Fruit fly (Drosophila melanogaster) ovary, adult (tissue): ENCODE measurements around the gene Msr-110.
A peak's percentile ranks its signal among the peaks of the same experiment; 100 is the strongest.

Experiments
- CG17801 ChIP-seq: fragments of 200-800 bp; optimal IDR thresholded peaks from 2 replicates; lab custom pipeline; 2019; ENCODE audit warnings: missing biosample characterization, mild to moderate bottlenecking, missing genetic modification characterization, moderate library complexity; ENCODE audit not compliant: partially characterized antibody

Gene Msr-110

DNA sequence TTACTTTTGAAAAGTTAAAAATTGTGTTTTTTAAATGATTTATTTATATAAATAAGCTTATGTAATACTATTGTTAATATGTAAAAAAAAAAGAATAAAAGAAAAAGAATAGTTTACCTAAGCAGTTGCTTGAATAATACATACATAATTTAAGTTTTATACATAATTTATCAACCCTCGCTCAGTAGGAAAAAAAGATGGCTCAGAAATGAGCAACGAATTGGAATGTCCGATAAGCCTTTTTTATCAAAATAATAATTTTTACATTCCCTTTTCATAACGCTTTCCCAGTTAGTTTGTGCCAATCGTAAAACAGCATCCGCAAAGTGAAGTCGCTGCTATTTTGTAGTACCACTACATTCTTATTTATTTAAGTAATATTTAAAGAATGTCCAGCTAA is 27.3 kb upstream of the Msr-110 start, which contains the start of gene mthl2:
Gene mthl2 (plus strand): TSS at position 301 of the 400 bp plus-strand sequence.
- TF ChIP-seq CG17801, result no peak

DNA sequence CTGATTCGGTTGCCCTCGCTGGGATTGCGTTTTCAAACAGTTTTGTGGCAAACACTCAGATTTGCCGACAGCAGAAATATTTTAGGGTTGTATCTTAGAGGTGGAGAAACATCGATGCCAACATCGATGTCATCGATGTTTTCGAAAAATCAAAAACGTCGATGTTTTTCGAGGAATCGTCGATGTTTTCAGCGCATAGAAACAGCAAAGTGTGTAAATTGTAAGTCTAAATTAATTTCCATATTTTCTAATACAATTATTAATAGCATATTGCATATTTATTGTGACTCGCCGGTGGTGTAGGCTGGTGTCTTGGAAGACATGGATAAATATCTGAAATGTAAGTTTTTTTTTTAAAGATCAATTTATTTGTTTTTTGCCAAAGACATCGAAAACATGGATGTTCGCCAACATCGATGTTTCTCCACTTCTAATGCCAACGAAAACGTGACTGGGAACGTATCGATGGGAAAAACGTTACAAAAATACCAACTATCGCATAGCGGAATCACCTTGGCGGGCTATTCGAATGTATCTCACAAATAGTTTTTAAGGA is 26.8 kb upstream of the Msr-110 start, which contains the start of gene TM9SF3:
Gene TM9SF3 (minus strand): TSS at position 120 of the 556 bp plus-strand sequence.
- no peak for TF ChIP-seq CG17801

- no peak for TF ChIP-seq CG17801
These were observed 22.4 kb upstream of the Msr-110 start, which contains the start of gene CG10591 for dm6 chr3L:5599592-5599991. TSS of gene CG10591 (minus strand) at chr3L:5599692.

DNA sequence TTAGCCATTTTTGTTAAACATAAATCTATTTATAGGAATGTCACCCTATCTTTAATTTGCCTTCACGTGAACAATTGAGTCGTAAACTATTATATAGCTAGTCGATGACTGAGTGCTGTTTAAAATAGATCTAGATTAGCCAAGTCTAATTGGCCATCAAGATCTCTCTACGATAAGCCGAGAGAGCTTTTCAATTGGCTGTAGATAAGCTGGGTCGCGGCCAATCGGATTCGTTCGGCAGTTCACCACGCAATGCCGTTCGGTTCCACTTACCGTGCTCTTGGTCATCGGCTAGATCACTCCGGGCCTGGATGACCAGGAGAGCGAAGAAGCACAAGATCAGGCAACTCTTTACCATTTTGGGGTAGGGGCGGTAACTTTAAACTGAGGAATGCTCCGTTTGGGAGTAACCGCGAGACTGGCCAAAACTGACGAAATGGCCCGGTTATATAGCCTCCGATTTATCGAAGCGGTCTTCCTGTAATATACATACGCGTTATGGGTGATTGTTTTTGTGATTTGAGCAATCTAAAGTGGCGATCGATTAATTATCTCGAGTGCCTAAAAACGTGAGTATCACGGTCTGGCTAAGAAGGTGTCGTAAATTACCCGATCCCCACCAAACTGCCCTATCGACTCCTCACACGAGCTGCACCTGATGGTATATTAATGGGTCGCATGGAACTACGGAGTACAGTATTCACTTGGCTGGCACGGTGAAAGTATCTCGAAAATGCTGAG is 17.9 kb upstream of the Msr-110 start, which contains the start of the genes Alp10 and Alp9:
Gene Alp10 (minus strand): TSS at position 420 of the 741 bp plus-strand sequence.
Gene Alp9 (plus strand): TSS at position 690 of the 741 bp plus-strand sequence.
- TF ChIP-seq CG17801, result no peak

- TF ChIP-seq CG17801, result no peak
These were observed 17.1 kb upstream of the Msr-110 start for dm6 chr3L:5594163-5594715.

dm6 chr3L:5592437-5592836 is 15.3 kb upstream of the Msr-110 start, which contains the start of gene spo:
TSS of gene spo (minus strand) at chr3L:5592571.
- no peak for TF ChIP-seq CG17801

dm6 chr3L:5583295-5583707 is 6.2 kb upstream of the Msr-110 start:
- TF ChIP-seq CG17801, result peak; percentile 75

dm6 chr3L:5581542-5581941 is 4.4 kb upstream of the Msr-110 start:
- TF ChIP-seq CG17801, result no peak

DNA sequence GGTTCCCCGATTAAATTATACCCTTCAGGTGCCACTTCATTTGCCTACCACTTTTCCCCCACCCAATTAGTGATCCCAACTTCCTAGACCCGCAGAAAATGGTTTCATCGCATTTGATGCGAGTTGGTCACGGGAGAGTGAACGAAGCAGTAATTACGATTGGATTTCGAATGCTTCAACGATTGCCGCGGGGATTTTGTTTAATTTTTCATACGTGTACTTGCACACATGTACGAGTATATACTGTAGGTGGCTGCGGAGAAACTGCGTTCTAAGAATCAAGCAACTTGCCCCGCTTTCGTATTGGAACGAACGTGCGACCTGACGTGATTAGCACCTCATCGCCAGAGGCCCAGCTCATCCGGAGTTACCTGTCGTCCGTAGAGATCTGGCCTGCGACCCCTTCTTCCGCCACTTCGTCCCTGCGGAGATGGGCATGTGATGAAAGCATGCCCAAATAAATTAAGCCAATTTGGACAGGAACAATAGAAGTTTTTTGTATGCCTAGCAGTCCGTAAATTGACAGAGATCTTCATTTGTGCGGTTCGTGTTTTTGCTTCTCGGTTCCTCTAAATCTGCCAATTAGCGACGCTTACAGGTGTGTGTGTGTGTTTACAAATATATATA is 3.5 kb upstream of the Msr-110 start:
- TF ChIP-seq CG17801, result no peak

dm6 chr3L:5579762-5580161 is 2.6 kb upstream of the Msr-110 start:
- no peak for TF ChIP-seq CG17801

- no peak for TF ChIP-seq CG17801
These were observed 1.4 kb upstream of the Msr-110 start for dm6 chr3L:5578595-5578994.

DNA sequence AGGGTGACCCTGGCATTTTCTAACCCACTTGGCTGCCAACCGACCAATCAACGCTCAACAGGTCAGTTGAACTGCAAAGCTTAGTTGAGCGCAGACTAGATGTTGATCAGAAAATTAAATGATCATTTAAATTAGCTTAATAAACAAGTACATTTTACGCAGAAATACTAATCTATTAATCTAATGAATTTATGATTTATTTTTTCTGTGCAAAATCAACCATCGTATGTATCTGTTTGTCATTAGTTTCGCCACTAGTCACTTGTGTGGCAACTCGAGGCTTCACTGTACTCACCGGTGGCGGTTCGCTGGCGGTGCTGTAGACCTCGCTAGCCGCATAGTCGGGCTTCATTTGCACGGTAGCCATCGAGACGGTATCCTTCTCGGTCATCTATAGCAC is 605 bp downstream of the Msr-110 start:
- no peak for TF ChIP-seq CG17801

dm6 chr3L:5575524-5575923 is 1.6 kb downstream of the Msr-110 start:
- no peak for TF ChIP-seq CG17801

- TF ChIP-seq CG17801, result no peak
These were observed 6.1 kb downstream of the Msr-110 start for dm6 chr3L:5571051-5571450.

DNA sequence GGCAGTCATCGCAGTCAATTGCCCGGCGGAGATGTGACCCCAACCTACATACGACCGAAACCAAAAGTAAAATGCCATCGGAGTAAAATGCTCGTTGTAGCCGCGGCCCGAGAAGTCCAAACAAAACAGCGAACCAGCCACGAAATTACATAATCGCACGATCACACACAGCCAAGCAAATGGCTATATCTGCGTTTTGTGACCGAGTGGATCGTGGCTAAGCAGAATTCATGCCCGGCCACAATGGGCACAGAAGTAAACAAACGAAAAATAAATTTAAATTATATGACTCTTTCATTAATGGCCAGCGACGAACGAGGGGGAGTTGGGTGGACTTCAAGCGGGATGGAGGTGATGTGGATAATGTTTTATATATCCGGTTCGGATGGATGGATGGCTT is 7.4 kb downstream of the Msr-110 start:
- no peak for TF ChIP-seq CG17801

dm6 chr3L:5568361-5568760 is 8.8 kb downstream of the Msr-110 start:
- TF ChIP-seq CG17801, result no peak

DNA sequence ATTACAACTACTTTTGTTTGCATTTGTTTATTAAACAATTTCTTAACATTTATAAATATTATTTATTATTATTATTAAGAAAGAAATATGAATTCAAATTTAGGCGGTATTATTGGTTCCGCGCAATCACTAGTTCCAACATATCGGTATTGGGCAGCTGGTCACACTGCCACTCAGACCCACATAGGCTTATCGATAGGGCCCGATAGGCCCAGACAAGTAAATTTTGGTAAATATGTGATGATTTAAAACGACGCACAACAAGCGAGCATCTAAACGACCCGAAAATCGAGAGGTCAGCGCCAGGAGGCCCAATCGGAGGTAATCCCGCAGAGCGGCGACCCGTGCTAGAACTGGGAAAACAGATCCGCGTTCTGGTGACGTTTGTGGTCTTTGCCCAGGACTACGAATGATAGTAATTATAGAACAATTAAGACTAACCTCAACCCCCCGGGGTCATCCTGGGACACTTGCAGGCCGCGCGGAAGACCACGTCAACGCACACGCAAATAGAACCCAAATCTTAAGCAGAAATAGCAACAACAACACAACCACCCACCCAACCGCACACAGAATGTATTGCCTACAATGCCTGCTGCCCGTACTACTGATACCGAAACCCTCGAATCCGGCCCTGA is 12.0 kb downstream of the Msr-110 start, which contains the start of gene bc10:
Gene bc10 (plus strand): TSS at position 181 of the 638 bp plus-strand sequence.
- TF ChIP-seq CG17801, result no peak
